In genomic region chrX:629239-629821, dm6 we compare ENCODE assay signal across 1 fruit fly cellular context.
TF ChIP-seq lines count a peak whose summit lies in the region.

Gene RpL36 (minus strand): TSS chrX:629483.
Gene Mybbp1A (plus strand): TSS chrX:629773.

TF ChIP-seq in whole organism, embryonic, 481 proteins besides CTCF, POLR2A, EP300 and RAD21 (continued from another document):
- TF ChIP-seq fd96Cb (tag; optimal IDR thresholded peaks at IDR 0.05; lab: Kevin White, UChicago) (no peak), CG8359 (GFP tag; optimal IDR thresholded peaks at IDR 0.05; lab: Kevin White, UChicago; ENCODE audit: borderline replicate concordance) (peak; percentile 8), ERR (GFP tag; optimal IDR thresholded peaks at IDR 0.05; lab: Kevin White, UChicago) (peak; percentile 34), ase (GFP tag; IDR thresholded peaks at IDR 0.05; lab: Robert Waterston, UW) (peak; percentile 56; the same call in 2 of the 3 replicates), jigr1 (GFP tag; IDR thresholded peaks at IDR 0.05; lab: Robert Waterston, UW) (no peak), repo (GFP tag; optimal IDR thresholded peaks at IDR 0.05; lab: Kevin White, UChicago) (peak; percentile 66), ato (GFP tag; IDR thresholded peaks at IDR 0.05; lab: Robert Waterston, UW; ENCODE audit: partially characterized antibody) (peak; percentile 81), psq (GFP tag; optimal IDR thresholded peaks at IDR 0.05; lab: Kevin White, UChicago) (peak; percentile 28), crc (GFP tag; optimal IDR thresholded peaks at IDR 0.05; lab: Kevin White, UChicago) (peak; percentile 52), Trl (optimal IDR thresholded peaks at IDR 0.05; lab: Kevin White, UChicago) (no peak), Trl (GFP tag; optimal IDR thresholded peaks at IDR 0.05; lab: Kevin White, UChicago) (peak; percentile 80), salm (tag; optimal IDR thresholded peaks at IDR 0.05; lab: Kevin White, UChicago) (no peak), CG15601 (tag; optimal IDR thresholded peaks at IDR 0.05; lab: Kevin White, UChicago) (peak; percentile 70), dan (GFP tag; IDR thresholded peaks at IDR 0.05; lab: Robert Waterston, UW) (no peak), CkIIα-i1 (GFP tag; IDR thresholded peaks at IDR 0.05; lab: Robert Waterston, UW) (no peak), gcm (GFP tag; optimal IDR thresholded peaks at IDR 0.05; lab: Kevin White, UChicago) (peak; percentile 55), D (optimal IDR thresholded peaks at IDR 0.05; lab: Kevin White, UChicago) (no peak), D (GFP tag; optimal IDR thresholded peaks at IDR 0.05; lab: Kevin White, UChicago) (peak; percentile 64), CG4820 (GFP tag; optimal IDR thresholded peaks at IDR 0.05; lab: Kevin White, UChicago) (peak; percentile 47), CG15514 (GFP tag; optimal IDR thresholded peaks at IDR 0.05; lab: Kevin White, UChicago) (peak; percentile 93), Max (GFP tag; optimal IDR thresholded peaks at IDR 0.05; lab: Kevin White, UChicago) (peak; percentile 80), tx (GFP tag; optimal IDR thresholded peaks at IDR 0.05; lab: Kevin White, UChicago) (peak; percentile 57), HLH3B (GFP tag; IDR thresholded peaks at IDR 0.05; lab: Robert Waterston, UW) (peak; percentile 28; the same call in 1 of the 2 replicates), seq (GFP tag; IDR thresholded peaks at IDR 0.05; lab: Robert Waterston, UW) (no peak), H2.0 (GFP tag; IDR thresholded peaks at IDR 0.05; lab: Robert Waterston, UW) (peak; percentile 66), CG1233 (GFP tag; optimal IDR thresholded peaks at IDR 0.05; lab: Kevin White, UChicago) (peak; percentile 67), cad (GFP tag; optimal IDR thresholded peaks at IDR 0.05; lab: Kevin White, UChicago) (no peak), CG14014 (GFP tag; IDR thresholded peaks at IDR 0.05; lab: Robert Waterston, UW) (peak; percentile 69), crp (GFP tag; optimal IDR thresholded peaks at IDR 0.05; lab: Kevin White, UChicago) (peak in 1 of 2 experiments; percentile 56), CG1024 (GFP tag; IDR thresholded peaks at IDR 0.05; lab: Robert Waterston, UW) (peak; percentile 29; the same call in 1 of the 2 replicates), ac (GFP tag; optimal IDR thresholded peaks at IDR 0.05; lab: Kevin White, UChicago) (no peak), Hey (tag; optimal IDR thresholded peaks at IDR 0.05; lab: Kevin White, UChicago) (no peak), knrl (GFP tag; IDR thresholded peaks at IDR 0.05; lab: Robert Waterston, UW; ENCODE audit: partially characterized antibody) (peak; percentile 89), PHDP (tag; optimal IDR thresholded peaks at IDR 0.05; lab: Kevin White, UChicago) (peak; percentile 64), dmrt11E (tag; optimal IDR thresholded peaks at IDR 0.05; lab: Kevin White, UChicago) (peak; percentile 66), CG16863 (GFP tag; optimal IDR thresholded peaks at IDR 0.05; lab: Kevin White, UChicago) (peak; percentile 72), zfh1 (GFP tag; IDR thresholded peaks at IDR 0.05; lab: Robert Waterston, UW) (peak; percentile 79), CG12744 (GFP tag; optimal IDR thresholded peaks at IDR 0.05; lab: Kevin White, UChicago) (peak; percentile 52), sna (GFP tag; IDR thresholded peaks at IDR 0.05; lab: Robert Waterston, UW; ENCODE audit: partially characterized antibody) (peak; percentile 86), B-H1 (GFP tag; IDR thresholded peaks at IDR 0.05; lab: Robert Waterston, UW) (peak; percentile 20; the same call in 1 of the 3 replicates), CG11695 (GFP tag; IDR thresholded peaks at IDR 0.05; lab: Robert Waterston, UW) (0 out of 3 replicates have a peak, but pooled peaks have one; percentile 36), CG15696 (tag; optimal IDR thresholded peaks at IDR 0.05; lab: Kevin White, UChicago) (no peak), sr (GFP tag; IDR thresholded peaks at IDR 0.05; lab: Robert Waterston, UW) (peak; percentile 74; the same call in 2 of the 3 replicates), CG8388 (GFP tag; optimal IDR thresholded peaks at IDR 0.05; lab: Kevin White, UChicago) (peak; percentile 53), maf-S (GFP tag; optimal IDR thresholded peaks at IDR 0.05; lab: Kevin White, UChicago) (peak; percentile 82), vfl (GFP tag; optimal IDR thresholded peaks at IDR 0.05; lab: Kevin White, UChicago) (peak; percentile 77), CG14860 (GFP tag; IDR thresholded peaks at IDR 0.05; lab: Robert Waterston, UW; ENCODE audit: partially characterized antibody) (peak; percentile 89), Rx (GFP tag; IDR thresholded peaks at IDR 0.05; lab: Robert Waterston, UW) (peak; percentile 64), fd3F (GFP tag; optimal IDR thresholded peaks at IDR 0.05; lab: Kevin White, UChicago) (peak; percentile 55), prd (optimal IDR thresholded peaks at IDR 0.05; lab: Kevin White, UChicago) (no peak), prd (GFP tag; IDR thresholded peaks at IDR 0.05; lab: Robert Waterston, UW) (peak; percentile 60), Antp (GFP tag; optimal IDR thresholded peaks at IDR 0.05; lab: Kevin White, UChicago) (peak; percentile 62), cas (GFP tag; IDR thresholded peaks at IDR 0.05; lab: Robert Waterston, UW) (no peak), YL-1 (GFP tag; optimal IDR thresholded peaks at IDR 0.05; lab: Kevin White, UChicago) (peak; percentile 84), Fer1 (GFP tag; optimal IDR thresholded peaks at IDR 0.05; lab: Kevin White, UChicago) (peak; percentile 87), row (GFP tag; IDR thresholded peaks at IDR 0.05; lab: Robert Waterston, UW) (peak; percentile 53; the same call in 2 of the 3 replicates), Elba2 (GFP tag; optimal IDR thresholded peaks at IDR 0.05; lab: Kevin White, UChicago) (no peak), Dfd (GFP tag; optimal IDR thresholded peaks at IDR 0.05; lab: Kevin White, UChicago) (no peak), Myb (GFP tag; optimal IDR thresholded peaks at IDR 0.05; lab: Kevin White, UChicago) (peak; percentile 83), Mes4 (GFP tag; optimal IDR thresholded peaks at IDR 0.05; lab: Kevin White, UChicago) (peak; percentile 89), usp (GFP tag; optimal IDR thresholded peaks at IDR 0.05; lab: Kevin White, UChicago) (no peak), wor (GFP tag; IDR thresholded peaks at IDR 0.05; lab: Robert Waterston, UW) (no peak), CG32532 (GFP tag; IDR thresholded peaks at IDR 0.05; lab: Robert Waterston, UW) (peak; percentile 83), pum (GFP tag; optimal IDR thresholded peaks at IDR 0.05; lab: Kevin White, UChicago) (peak; percentile 34), CG5953 (GFP tag; IDR thresholded peaks at IDR 0.05; lab: Robert Waterston, UW) (peak; percentile 58; the same call in 1 of the 2 replicates), CG7745 (tag; optimal IDR thresholded peaks at IDR 0.05; lab: Kevin White, UChicago) (no peak), CG1792 (GFP tag; optimal IDR thresholded peaks at IDR 0.05; lab: Kevin White, UChicago) (peak; percentile 68), CG7372 (GFP tag; IDR thresholded peaks at IDR 0.05; lab: Robert Waterston, UW) (peak; percentile 54; the same call in 1 of the 2 replicates), CG6689 (GFP tag; IDR thresholded peaks at IDR 0.05; lab: Robert Waterston, UW) (peak; percentile 48; the same call in 1 of the 2 replicates), CG4328 (GFP tag; optimal IDR thresholded peaks at IDR 0.05; lab: Kevin White, UChicago) (peak; percentile 83), CG12942 (GFP tag; optimal IDR thresholded peaks at IDR 0.05; lab: Kevin White, UChicago) (peak; percentile 52), exex (tag; optimal IDR thresholded peaks at IDR 0.05; lab: Kevin White, UChicago) (no peak), gfzf (GFP tag; optimal IDR thresholded peaks at IDR 0.05; lab: Kevin White, UChicago) (peak; percentile 59), Ravus (GFP tag; IDR thresholded peaks at IDR 0.05; lab: Robert Waterston, UW) (no peak), peb (GFP tag; IDR thresholded peaks at IDR 0.05; lab: Robert Waterston, UW) (no peak), CG13775 (GFP tag; optimal IDR thresholded peaks at IDR 0.05; lab: Kevin White, UChicago) (peak; percentile 82), CG15479 (GFP tag; optimal IDR thresholded peaks at IDR 0.05; lab: Kevin White, UChicago) (peak; percentile 4), Sin3A (optimal IDR thresholded peaks at IDR 0.05; lab: Kevin White, UChicago) (peak; percentile 92), nerfin-2 (GFP tag; IDR thresholded peaks at IDR 0.05; lab: Robert Waterston, UW; ENCODE audit: partially characterized antibody) (peak; percentile 83), CG34422 (GFP tag; IDR thresholded peaks at IDR 0.05; lab: Robert Waterston, UW) (peak; percentile 79), CG14667 (GFP tag; IDR thresholded peaks at IDR 0.05; lab: Robert Waterston, UW) (no peak), CG7556 (GFP tag; optimal IDR thresholded peaks at IDR 0.05; lab: Kevin White, UChicago) (peak; percentile 49), CG10147 (GFP tag; optimal IDR thresholded peaks at IDR 0.05; lab: Kevin White, UChicago) (peak; percentile 42), klu (GFP tag; IDR thresholded peaks at IDR 0.05; lab: Robert Waterston, UW) (peak; percentile 30; the same call in 1 of the 2 replicates), CG18476 (GFP tag; optimal IDR thresholded peaks at IDR 0.05; lab: Kevin White, UChicago) (peak; percentile 9), CG11723 (GFP tag; optimal IDR thresholded peaks at IDR 0.05; lab: Kevin White, UChicago) (peak; percentile 74), hbn (GFP tag; IDR thresholded peaks at IDR 0.05; lab: Robert Waterston, UW; ENCODE audit: partially characterized antibody) (peak; percentile 61), zf30C (GFP tag; optimal IDR thresholded peaks at IDR 0.05; lab: Kevin White, UChicago) (no peak), CG12769 (tag; optimal IDR thresholded peaks at IDR 0.05; lab: Kevin White, UChicago) (no peak), eyg (GFP tag; optimal IDR thresholded peaks at IDR 0.05; lab: Kevin White, UChicago) (peak; percentile 77), Bdp1 (GFP tag; optimal IDR thresholded peaks at IDR 0.05; lab: Kevin White, UChicago) (peak; percentile 58), sisA (GFP tag; IDR thresholded peaks at IDR 0.05; lab: Robert Waterston, UW) (peak; percentile 24; the same call in 1 of the 2 replicates), kah (GFP tag; optimal IDR thresholded peaks at IDR 0.05; lab: Kevin White, UChicago) (peak; percentile 45), Dek (tag; optimal IDR thresholded peaks at IDR 0.05; lab: Kevin White, UChicago) (peak; percentile 41), lab (GFP tag; optimal IDR thresholded peaks at IDR 0.05; lab: Kevin White, UChicago) (peak; percentile 87), Gug (GFP tag; IDR thresholded peaks at IDR 0.05; lab: Robert Waterston, UW) (peak; percentile 52; the same call in 1 of the 4 replicates), Nf-YC (tag; optimal IDR thresholded peaks at IDR 0.05; lab: Kevin White, UChicago) (peak; percentile 41), CG12299 (tag; optimal IDR thresholded peaks at IDR 0.05; lab: Kevin White, UChicago) (peak; percentile 42), CG13296 (GFP tag; optimal IDR thresholded peaks at IDR 0.05; lab: Kevin White, UChicago) (peak; percentile 82), disco-r (GFP tag; optimal IDR thresholded peaks at IDR 0.05; lab: Kevin White, UChicago) (peak; percentile 64), cwo (GFP tag; optimal IDR thresholded peaks at IDR 0.05; lab: Kevin White, UChicago) (peak; percentile 71), CG3163 (GFP tag; optimal IDR thresholded peaks at IDR 0.05; lab: Kevin White, UChicago) (peak; percentile 79), CG10565 (GFP tag; optimal IDR thresholded peaks at IDR 0.05; lab: Kevin White, UChicago) (no peak), rib (GFP tag; IDR thresholded peaks at IDR 0.05; lab: Robert Waterston, UW) (peak; percentile 55; the same call in 1 of the 2 replicates), E2f1 (GFP tag; IDR thresholded peaks at IDR 0.05; lab: Robert Waterston, UW) (peak; percentile 57; the same call in 1 of the 2 replicates), CG1529 (GFP tag; optimal IDR thresholded peaks at IDR 0.05; lab: Kevin White, UChicago) (peak; percentile 23), CG2120 (GFP tag; optimal IDR thresholded peaks at IDR 0.05; lab: Kevin White, UChicago) (peak; percentile 70), en (GFP tag; optimal IDR thresholded peaks at IDR 0.05; lab: Kevin White, UChicago) (peak; percentile 56), gsb (GFP tag; IDR thresholded peaks at IDR 0.05; lab: Robert Waterston, UW) (peak; percentile 24; the same call in 1 of the 2 replicates), sens-2 (GFP tag; IDR thresholded peaks at IDR 0.05; lab: Robert Waterston, UW) (0 out of 2 replicates have a peak, but pooled peaks have one; percentile 52), CG30431 (GFP tag; optimal IDR thresholded peaks at IDR 0.05; lab: Kevin White, UChicago) (no peak), CG12155 (GFP tag; optimal IDR thresholded peaks at IDR 0.05; lab: Kevin White, UChicago) (peak; percentile 52), CG31388 (GFP tag; optimal IDR thresholded peaks at IDR 0.05; lab: Kevin White, UChicago) (no peak), CG14441 (GFP tag; IDR thresholded peaks at IDR 0.05; lab: Robert Waterston, UW) (peak; percentile 58; the same call in 1 of the 2 replicates), HLH4C (GFP tag; IDR thresholded peaks at IDR 0.05; lab: Robert Waterston, UW; ENCODE audit: partially characterized antibody) (peak; percentile 92), trh (GFP tag; optimal IDR thresholded peaks at IDR 0.05; lab: Kevin White, UChicago) (peak; percentile 50), CG2129 (GFP tag; IDR thresholded peaks at IDR 0.05; lab: Robert Waterston, UW; ENCODE audit: partially characterized antibody) (peak; percentile 53), Ptx1 (GFP tag; IDR thresholded peaks at IDR 0.05; lab: Robert Waterston, UW) (peak; percentile 63), Lhr (GFP tag; optimal IDR thresholded peaks at IDR 0.05; lab: Kevin White, UChicago) (peak; percentile 66), CG2889 (GFP tag; IDR thresholded peaks at IDR 0.05; lab: Robert Waterston, UW) (0 out of 3 replicates have a peak, but pooled peaks have one; percentile 37), CG42726 (GFP tag; IDR thresholded peaks at IDR 0.05; lab: Robert Waterston, UW; ENCODE audit: partially characterized antibody) (peak; percentile 90), gro (GFP tag; optimal IDR thresholded peaks at IDR 0.05; lab: Kevin White, UChicago) (peak; percentile 83)
TF ChIP-seq in whole organism, embryonic: peak in this region for 384.
